Fruit fly (Drosophila melanogaster) whole organism, embryonic: Measurements from ENCODE around the gene CG9673.

Experiments
- ATbp ChIP-seq: fragments of 200-800 bp; sonication (Bioruptor generic); optimal IDR thresholded peaks from 2 replicates; lab custom pipeline; 2017; ENCODE audit warnings: missing biosample characterization, mild to moderate bottlenecking, missing genetic modification characterization, missing genetic modification reagents
- B-H1 ChIP-seq: fragments of 200-800 bp; sonication (Bioruptor generic); IDR thresholded peaks from 3 replicates; pipeline ENCODE4 v1.3.6; 2022; ENCODE audit warnings: missing biosample characterization, missing genetic modification characterization
- Bteb2 ChIP-seq: fragments of 200-800 bp; sonication (Bioruptor generic); optimal IDR thresholded peaks from 2 replicates; lab custom pipeline; 2016; ENCODE audit warnings: missing biosample characterization, missing genetic modification characterization
- CG10274 ChIP-seq: fragments of 200-800 bp; sonication (Bioruptor generic); optimal IDR thresholded peaks from 3 replicates; lab custom pipeline; 2017; ENCODE audit warnings: missing biosample characterization, mild to moderate bottlenecking, missing genetic modification characterization
- CG12071 ChIP-seq: fragments of 200-800 bp; sonication (Bioruptor generic); optimal IDR thresholded peaks from 3 replicates; lab custom pipeline; 2018; ENCODE audit warnings: missing biosample characterization, mild to moderate bottlenecking, missing genetic modification characterization
- CG12391 ChIP-seq: fragments of 200-800 bp; sonication (Bioruptor generic); optimal IDR thresholded peaks from 3 replicates; lab custom pipeline; 2018; ENCODE audit warnings: missing biosample characterization, mild to moderate bottlenecking, missing genetic modification characterization, moderate library complexity
- CG12744 ChIP-seq: fragments of 200-800 bp; sonication (Bioruptor generic); optimal IDR thresholded peaks from 2 replicates; lab custom pipeline; 2016; ENCODE audit warnings: missing biosample characterization, missing genetic modification characterization
- CG14965 ChIP-seq: fragments of 200-800 bp; sonication (Bioruptor generic); optimal IDR thresholded peaks from 2 replicates; lab custom pipeline; 2016; ENCODE audit warnings: missing biosample characterization, missing genetic modification characterization, borderline replicate concordance
- CG15601 ChIP-seq: fragments of 200-800 bp; sonication (Bioruptor generic); optimal IDR thresholded peaks from 3 replicates; lab custom pipeline; 2019; ENCODE audit warnings: missing biosample characterization, mild to moderate bottlenecking, missing genetic modification characterization, moderate library complexity
- CG1647 ChIP-seq: fragments of 200-800 bp; sonication (Bioruptor generic); optimal IDR thresholded peaks from 3 replicates; lab custom pipeline; 2016; ENCODE audit warnings: missing biosample characterization, missing genetic modification characterization
- CG17359 ChIP-seq: fragments of 200-800 bp; sonication (Bioruptor generic); optimal IDR thresholded peaks from 3 replicates; lab custom pipeline; 2018; ENCODE audit warnings: missing biosample characterization, mild to moderate bottlenecking, missing genetic modification characterization, moderate library complexity
- CG17361 ChIP-seq: fragments of 200-800 bp; sonication (Bioruptor generic); IDR thresholded peaks from 3 replicates; pipeline ENCODE4 v1.3.6; 2022; ENCODE audit warnings: missing biosample characterization, missing genetic modification characterization
- CG17802 ChIP-seq: fragments of 200-800 bp; sonication (Bioruptor generic); optimal IDR thresholded peaks from 2 replicates; lab custom pipeline; 2018; ENCODE audit warnings: missing biosample characterization, mild to moderate bottlenecking, missing genetic modification characterization, moderate library complexity
- CG17829 ChIP-seq: fragments of 200-800 bp; optimal IDR thresholded peaks from 2 replicates; lab custom pipeline; 2019; ENCODE audit warnings: missing biosample characterization, mild to moderate bottlenecking, missing genetic modification characterization, moderate library complexity
- CG18476 ChIP-seq: fragments of 200-800 bp; sonication (Bioruptor generic); optimal IDR thresholded peaks from 2 replicates; lab custom pipeline; 2016; ENCODE audit warnings: missing biosample characterization, mild to moderate bottlenecking, missing genetic modification characterization
- CG18764 ChIP-seq: fragments of 200-800 bp; sonication (Bioruptor generic); optimal IDR thresholded peaks from 3 replicates; lab custom pipeline; 2016; ENCODE audit warnings: missing biosample characterization, missing genetic modification characterization
- CG4424 ChIP-seq: fragments of 200-800 bp; sonication (Bioruptor generic); optimal IDR thresholded peaks from 3 replicates; lab custom pipeline; 2016; ENCODE audit warnings: missing biosample characterization, missing genetic modification characterization
- CG6854 ChIP-seq: fragments of 200-800 bp; sonication (Bioruptor generic); optimal IDR thresholded peaks from 3 replicates; lab custom pipeline; 2017; ENCODE audit warnings: missing biosample characterization, mild to moderate bottlenecking, missing genetic modification characterization
- CG9876 ChIP-seq: fragments of 200-800 bp; sonication (Bioruptor generic); optimal IDR thresholded peaks from 2 replicates; lab custom pipeline; 2016; ENCODE audit warnings: missing biosample characterization, missing genetic modification characterization
- D19A ChIP-seq: fragments of 200-800 bp; optimal IDR thresholded peaks from 3 replicates; lab custom pipeline; 2019; ENCODE audit warnings: missing biosample characterization, mild to moderate bottlenecking, missing genetic modification characterization, moderate library complexity
- Fer1 ChIP-seq: fragments of 200-800 bp; sonication (Bioruptor generic); optimal IDR thresholded peaks from 2 replicates; lab custom pipeline; 2017; ENCODE audit warnings: missing biosample characterization, mild to moderate bottlenecking, missing genetic modification characterization
- Fer3 ChIP-seq: fragments of 200-800 bp; sonication (Bioruptor generic); optimal IDR thresholded peaks from 2 replicates; lab custom pipeline; 2018; ENCODE audit warnings: missing biosample characterization, mild to moderate bottlenecking, missing genetic modification characterization, moderate library complexity
- HLH4C ChIP-seq: fragments of 200-800 bp; sonication (Bioruptor generic); IDR thresholded peaks from 3 replicates; pipeline ENCODE4 v1.3.6; 2022; ENCODE audit warnings: missing biosample characterization, missing genetic modification characterization; ENCODE audit not compliant: partially characterized antibody
- HLH54F ChIP-seq: fragments of 200-800 bp; sonication (Bioruptor generic); optimal IDR thresholded peaks from 3 replicates; lab custom pipeline; 2016; ENCODE audit warnings: missing biosample characterization, missing genetic modification characterization
- Hmr ChIP-seq: fragments of 200-800 bp; sonication (Bioruptor generic); optimal IDR thresholded peaks from 3 replicates; lab custom pipeline; 2017; ENCODE audit warnings: mild to moderate bottlenecking, missing biosample characterization, missing genetic modification reagents, missing genetic modification characterization
- Hr51 ChIP-seq, 2 experiments: fragments of 200-800 bp; sonication (Bioruptor generic); optimal IDR thresholded peaks; 2 replicates in 1 of 2; 3 replicates in 1 of 2; lab custom pipeline; 2016 to 2018; ENCODE audit warnings: missing biosample characterization in 2 of 2, missing genetic modification characterization in 2 of 2, mild to moderate bottlenecking in 1 of 2, moderate library complexity in 1 of 2
- Lhr ChIP-seq: fragments of 200-800 bp; sonication (Bioruptor generic); optimal IDR thresholded peaks from 3 replicates; lab custom pipeline; 2017; ENCODE audit warnings: mild to moderate bottlenecking, missing biosample characterization, missing genetic modification reagents, missing genetic modification characterization
- NFAT ChIP-seq: fragments of 200-800 bp; sonication (Bioruptor generic); IDR thresholded peaks from 2 replicates; pipeline ENCODE4 v1.3.6; 2022; ENCODE audit warnings: missing biosample characterization, missing genetic modification characterization
- Neu2 ChIP-seq: fragments of 200-800 bp; sonication (Bioruptor generic); optimal IDR thresholded peaks from 3 replicates; lab custom pipeline; 2016; ENCODE audit warnings: missing biosample characterization, missing genetic modification characterization, borderline replicate concordance
- Nf-YA ChIP-seq: fragments of 200-800 bp; sonication (Bioruptor generic); IDR thresholded peaks from 2 replicates; pipeline ENCODE4 v1.3.6; 2022; ENCODE audit warnings: missing biosample characterization, missing genetic modification characterization
- Tbp ChIP-seq: fragments of >200 bp; optimal IDR thresholded peaks from 2 replicates; lab custom pipeline; 2018; ENCODE audit warnings: missing biosample characterization, missing genetic modification characterization
- Xbp1 ChIP-seq: fragments of 200-800 bp; sonication (Bioruptor generic); optimal IDR thresholded peaks from 3 replicates; lab custom pipeline; 2016; ENCODE audit warnings: missing biosample characterization, mild to moderate bottlenecking, missing genetic modification characterization
- Xrp1 ChIP-seq: fragments of 200-800 bp; sonication (Bioruptor generic); IDR thresholded peaks from 2 replicates; pipeline ENCODE4 v1.3.6; 2022; ENCODE audit warnings: missing biosample characterization, missing genetic modification characterization
- aop ChIP-seq: fragments of 200-800 bp; sonication (Bioruptor generic); IDR thresholded peaks from 2 replicates; pipeline ENCODE4 v1.3.6; 2022; ENCODE audit warnings: missing biosample characterization, missing genetic modification characterization
- az2 ChIP-seq: fragments of 200-800 bp; sonication (Bioruptor generic); optimal IDR thresholded peaks from 3 replicates; lab custom pipeline; 2016; ENCODE audit warnings: missing biosample characterization, missing genetic modification characterization
- caup ChIP-seq: fragments of 200-800 bp; sonication (Bioruptor generic); optimal IDR thresholded peaks from 3 replicates; lab custom pipeline; 2017; ENCODE audit warnings: missing biosample characterization, mild to moderate bottlenecking, missing genetic modification characterization, moderate library complexity; ENCODE audit not compliant: severe bottlenecking
- fd64A ChIP-seq: fragments of 200-800 bp; sonication (Bioruptor generic); optimal IDR thresholded peaks from 3 replicates; lab custom pipeline; 2018; ENCODE audit warnings: missing biosample characterization, mild to moderate bottlenecking, missing genetic modification characterization
- gsb ChIP-seq: fragments of 200-800 bp; sonication (Bioruptor generic); IDR thresholded peaks from 2 replicates; pipeline ENCODE4 v1.3.6; 2022; ENCODE audit warnings: missing biosample characterization, missing genetic modification characterization
- h ChIP-seq: fragments of >200 bp; optimal IDR thresholded peaks from 2 replicates; lab custom pipeline; 2017
- her ChIP-seq: fragments of 200-800 bp; sonication (Bioruptor generic); optimal IDR thresholded peaks from 2 replicates; lab custom pipeline; 2016; ENCODE audit warnings: missing biosample characterization, missing genetic modification characterization
- kay ChIP-seq: fragments of 200-800 bp; sonication (Bioruptor generic); optimal IDR thresholded peaks from 2 replicates; lab custom pipeline; 2016; ENCODE audit warnings: missing biosample characterization, missing genetic modification characterization
- ken ChIP-seq: fragments of 200-800 bp; sonication (Bioruptor generic); IDR thresholded peaks from 3 replicates; pipeline ENCODE4 v1.3.6; 2022; ENCODE audit warnings: missing biosample characterization, missing genetic modification characterization
- nau ChIP-seq: fragments of 200-800 bp; sonication (Bioruptor generic); optimal IDR thresholded peaks from 3 replicates; lab custom pipeline; 2017; ENCODE audit warnings: missing biosample characterization, mild to moderate bottlenecking, missing genetic modification characterization, missing genetic modification reagents
- pzg ChIP-seq: fragments of 200-800 bp; sonication (Bioruptor generic); optimal IDR thresholded peaks from 3 replicates; lab custom pipeline; 2018; ENCODE audit warnings: missing biosample characterization, mild to moderate bottlenecking, missing genetic modification characterization, moderate library complexity
- row ChIP-seq: fragments of 200-800 bp; sonication (Bioruptor generic); IDR thresholded peaks from 3 replicates; pipeline ENCODE4 v1.3.6; 2022; ENCODE audit warnings: missing biosample characterization, missing genetic modification characterization
- salm ChIP-seq: fragments of 200-800 bp; sonication (Bioruptor generic); optimal IDR thresholded peaks from 2 replicates; lab custom pipeline; 2018; ENCODE audit warnings: missing biosample characterization, mild to moderate bottlenecking, missing genetic modification characterization
- sc ChIP-seq, 3 experiments: fragments of >200 bp in 2 of 3; fragments of 200-800 bp in 1 of 3; sonication (Bioruptor generic) in 1 of 3; optimal IDR thresholded peaks; 2 replicates in 2 of 3; 3 replicates in 1 of 3; lab custom pipeline; 2017; ENCODE audit warnings: mild to moderate bottlenecking in 1 of 3, missing biosample characterization in 1 of 3, missing genetic modification characterization in 1 of 3, missing genetic modification reagents in 1 of 3
- seq ChIP-seq: fragments of 200-800 bp; sonication (Bioruptor generic); IDR thresholded peaks from 2 replicates; pipeline ENCODE4 v1.3.6; 2022; ENCODE audit warnings: missing biosample characterization, missing genetic modification characterization
- tgo ChIP-seq: fragments of 200-800 bp; sonication (Bioruptor generic); IDR thresholded peaks from 3 replicates; pipeline ENCODE4 v1.3.6; 2022; ENCODE audit warnings: missing biosample characterization, missing genetic modification characterization
- trh ChIP-seq: fragments of 200-800 bp; sonication (Bioruptor generic); optimal IDR thresholded peaks from 2 replicates; lab custom pipeline; 2016; ENCODE audit warnings: missing biosample characterization, missing genetic modification characterization

The CG9673 gene

dm6 chrX:16691440-16691839, 12.2 kb downstream of the CG9673 start (continued):
- peak; percentile 90 for TF ChIP-seq Xbp1 (GFP tag; lab: Kevin White, UChicago)
- TF ChIP-seq nau (GFP tag; lab: Kevin White, UChicago) = peak; percentile 73
- TF ChIP-seq ATbp = peak; percentile 89
- TF ChIP-seq tgo (GFP tag; lab: Robert Waterston, UW) = peak; percentile 82
- TF ChIP-seq CG15601 = peak; percentile 78
- peak; percentile 88 for TF ChIP-seq CG12071 (GFP tag; lab: Kevin White, UChicago)
- peak; percentile 83 for TF ChIP-seq B-H1 (GFP tag; lab: Robert Waterston, UW)
- no peak for TF ChIP-seq Tbp
- TF ChIP-seq gsb (GFP tag; lab: Robert Waterston, UW) = peak; percentile 61; the same call in 1 of the 2 replicates
- peak; percentile 80 for TF ChIP-seq D19A
- TF ChIP-seq Bteb2 (GFP tag; lab: Kevin White, UChicago) = peak; percentile 67
- peak; percentile 76 for TF ChIP-seq CG9876
- TF ChIP-seq caup (GFP tag; lab: Kevin White, UChicago) = peak; percentile 77
- TF ChIP-seq salm = peak; percentile 80
- peak; percentile 80 for TF ChIP-seq aop (GFP tag; lab: Robert Waterston, UW)
- TF ChIP-seq Fer3 (tag; lab: Kevin White, UChicago) = peak; percentile 69
- peak; percentile 79 for TF ChIP-seq Nf-YA (GFP tag; lab: Robert Waterston, UW)
- TF ChIP-seq Hr51 (GFP tag; optimal IDR thresholded peaks at IDR 0.05; lab: Kevin White, UChicago) = peak; percentile 58 to 83
- TF ChIP-seq CG1647 (GFP tag; lab: Kevin White, UChicago) = peak; percentile 79
- peak; percentile 87 for TF ChIP-seq CG12391 (tag; lab: Kevin White, UChicago)
- peak; percentile 89 for TF ChIP-seq ken
- TF ChIP-seq CG17359 (tag; lab: Kevin White, UChicago) = peak; percentile 89
- peak; percentile 69 for TF ChIP-seq CG18476
- peak; percentile 67 for TF ChIP-seq kay (GFP tag; lab: Kevin White, UChicago)
- peak; percentile 66 for TF ChIP-seq Lhr (GFP tag; lab: Kevin White, UChicago)
- TF ChIP-seq CG12744 (GFP tag; lab: Kevin White, UChicago) = peak; percentile 35
- TF ChIP-seq trh (GFP tag; lab: Kevin White, UChicago) = peak; percentile 58
- peak; percentile 74 for TF ChIP-seq fd64A (GFP tag; lab: Kevin White, UChicago)
- no peak for TF ChIP-seq Neu2 (GFP tag; lab: Kevin White, UChicago)
- peak; percentile 81 for TF ChIP-seq CG18764 (GFP tag; lab: Kevin White, UChicago)
- TF ChIP-seq h (lab: Kevin White, UChicago) = no peak
- peak; percentile 91 for TF ChIP-seq Xrp1 (GFP tag; lab: Robert Waterston, UW)
- peak; percentile 84 for TF ChIP-seq seq (GFP tag; lab: Robert Waterston, UW)
- TF ChIP-seq CG14965 (GFP tag; lab: Kevin White, UChicago) = peak; percentile 28
- TF ChIP-seq az2 = peak; percentile 90
- no peak for TF ChIP-seq HLH4C (GFP tag; lab: Robert Waterston, UW)
- TF ChIP-seq CG6854 (GFP tag; lab: Kevin White, UChicago) = peak; percentile 18
- TF ChIP-seq row (GFP tag; lab: Robert Waterston, UW) = peak; percentile 88
- TF ChIP-seq sc (optimal IDR thresholded peaks at IDR 0.05; lab: Kevin White, UChicago) = no peak
- TF ChIP-seq sc (GFP tag; optimal IDR thresholded peaks at IDR 0.05; lab: Kevin White, UChicago) = peak; percentile 81
- TF ChIP-seq CG4424 (GFP tag; lab: Kevin White, UChicago) = peak; percentile 84
- peak; percentile 74 for TF ChIP-seq CG17802 (tag; lab: Kevin White, UChicago)
- TF ChIP-seq CG17829 (tag; lab: Kevin White, UChicago) = peak; percentile 86
- TF ChIP-seq NFAT (GFP tag; lab: Robert Waterston, UW) = 0 out of 2 replicates have a peak, but pooled peaks have one; percentile 50
- peak; percentile 66 for TF ChIP-seq HLH54F (GFP tag; lab: Kevin White, UChicago)
- peak; percentile 77 for TF ChIP-seq her
- no peak for TF ChIP-seq pzg
- TF ChIP-seq CG17361 (GFP tag; lab: Robert Waterston, UW) = peak; percentile 85
- TF ChIP-seq Fer1 (GFP tag; lab: Kevin White, UChicago) = peak; percentile 65
- peak; percentile 61 for TF ChIP-seq Hmr
- TF ChIP-seq CG10274 (GFP tag; lab: Kevin White, UChicago) = peak; percentile 47
